Worm (Caenorhabditis elegans): ENCODE results near the gene irld-49.

The irld-49 gene

DNA sequence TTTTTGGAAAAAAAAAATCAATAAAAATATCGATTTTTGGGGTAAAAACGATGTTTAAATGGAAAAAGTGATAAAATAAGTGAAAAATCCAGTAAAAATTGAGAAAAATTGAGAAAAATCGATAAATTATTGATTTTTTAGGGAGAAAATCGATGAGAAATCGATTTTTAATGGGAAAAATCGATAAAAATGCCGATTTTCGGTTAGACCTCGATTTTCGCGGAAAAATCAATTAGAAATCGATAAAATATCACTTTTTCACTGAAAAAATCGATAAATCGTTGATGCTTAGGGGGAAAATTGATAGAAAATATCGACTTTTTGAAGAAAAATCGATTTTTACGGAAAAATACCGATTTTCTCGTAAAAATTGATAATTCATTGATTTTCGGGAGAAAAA is 42.8 kb upstream of the irld-49 start:
- TF ChIP-seq lin-54 (GFP tag; optimal IDR thresholded peaks at IDR 0.05), result no peak
- no peak for TF ChIP-seq C17E4.6 (GFP tag; IDR thresholded peaks at IDR 0.05)
- TF ChIP-seq mel-28 (tag; optimal IDR thresholded peaks at IDR 0.05; ENCODE audit: borderline replicate concordance), result no peak
- no peak for TF ChIP-seq dpff-1 (tag; optimal IDR thresholded peaks at IDR 0.05)
- no peak for TF ChIP-seq lin-40 (tag; optimal IDR thresholded peaks at IDR 0.05)
- no peak for TF ChIP-seq sdz-38 (tag; optimal IDR thresholded peaks at IDR 0.05)

DNA sequence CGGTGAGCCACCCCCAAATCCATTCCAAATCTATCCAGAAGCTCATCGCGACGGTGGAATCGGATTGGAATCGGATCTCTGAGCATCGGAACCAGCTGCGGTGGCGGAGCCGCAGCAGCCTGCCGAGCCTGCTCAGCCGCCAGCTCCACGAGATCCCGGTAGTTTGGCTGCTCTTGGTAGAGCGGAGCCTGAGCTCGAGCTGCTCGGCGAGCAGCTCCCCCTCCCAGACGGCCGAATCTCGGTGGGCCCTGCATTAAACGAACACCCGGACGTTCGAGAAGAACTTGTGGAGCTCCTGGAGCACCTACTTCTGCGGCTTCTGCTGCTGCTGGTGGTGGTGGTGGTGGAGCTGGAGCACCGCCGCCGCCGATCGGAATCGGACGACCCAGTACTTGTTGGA is 40.2 kb upstream of the irld-49 start:
- TF ChIP-seq ztf-25 (GFP tag; IDR thresholded peaks at IDR 0.05) (no peak), nhr-120 (GFP tag; IDR thresholded peaks at IDR 0.05) (no peak), ama-1 (optimal IDR thresholded peaks at IDR 0.05) (no peak), ama-1 (GFP tag; optimal IDR thresholded peaks at IDR 0.05) (no peak), ZK185.1 (tag; optimal IDR thresholded peaks at IDR 0.05; ENCODE audit: poor library complexity, severe bottlenecking) (no peak), egrh-3 (GFP tag; IDR thresholded peaks at IDR 0.05) (peak; percentile 97), hsf-1 (GFP tag; IDR thresholded peaks at IDR 0.05) (no peak), attf-3 (GFP tag; conservative IDR thresholded peaks at IDR 0.05) (no peak), K11D2.4 (GFP tag; IDR thresholded peaks at IDR 0.05) (no peak), zfh-2 (GFP tag; conservative IDR thresholded peaks at IDR 0.05) (peak; percentile 78; the same call in 1 of the 2 replicates)

DNA sequence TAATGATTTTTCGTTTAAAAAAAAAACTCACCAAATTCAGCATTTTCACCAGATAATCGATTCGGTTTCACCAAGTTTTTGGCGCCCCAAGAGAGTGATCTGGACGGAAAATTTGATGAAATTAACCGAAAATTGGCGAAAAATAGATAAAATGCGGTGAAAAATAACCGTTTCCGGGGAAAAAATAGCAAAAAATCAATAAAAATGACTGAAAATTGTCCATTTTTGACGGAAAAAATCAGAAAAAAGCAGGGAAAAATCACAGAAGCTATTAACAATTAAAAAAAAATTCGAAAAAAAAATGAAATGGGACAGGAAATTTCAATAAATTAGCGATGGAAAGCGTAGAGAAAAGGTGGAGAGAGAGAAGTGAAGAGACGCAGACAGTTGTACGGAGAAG is 30.5 kb upstream of the irld-49 start, which contains the start of gene ubc-15:
Gene ubc-15 (minus strand): TSS at position 101 of the 400 bp plus-strand sequence.
- no peak for TF ChIP-seq F57A8.1 (GFP tag; optimal IDR thresholded peaks at IDR 0.05)
- no peak for TF ChIP-seq K12H6.12 (tag; optimal IDR thresholded peaks at IDR 0.05)
- TF ChIP-seq mxl-1 (tag; optimal IDR thresholded peaks at IDR 0.05), result no peak
- TF ChIP-seq lsy-27 (tag; optimal IDR thresholded peaks at IDR 0.05; ENCODE audit: borderline replicate concordance, insufficient read depth), result no peak
- TF ChIP-seq hmg-1.2 (GFP tag; IDR thresholded peaks at IDR 0.05), result peak; percentile 15; the same call in 1 of the 2 replicates
- TF ChIP-seq lin-35 (GFP tag; optimal IDR thresholded peaks at IDR 0.05), result no peak
- no peak for TF ChIP-seq B0019.2 (GFP tag; conservative IDR thresholded peaks at IDR 0.05)
- peak; percentile 37 for TF ChIP-seq atf-7 (tag; optimal IDR thresholded peaks at IDR 0.05)

DNA sequence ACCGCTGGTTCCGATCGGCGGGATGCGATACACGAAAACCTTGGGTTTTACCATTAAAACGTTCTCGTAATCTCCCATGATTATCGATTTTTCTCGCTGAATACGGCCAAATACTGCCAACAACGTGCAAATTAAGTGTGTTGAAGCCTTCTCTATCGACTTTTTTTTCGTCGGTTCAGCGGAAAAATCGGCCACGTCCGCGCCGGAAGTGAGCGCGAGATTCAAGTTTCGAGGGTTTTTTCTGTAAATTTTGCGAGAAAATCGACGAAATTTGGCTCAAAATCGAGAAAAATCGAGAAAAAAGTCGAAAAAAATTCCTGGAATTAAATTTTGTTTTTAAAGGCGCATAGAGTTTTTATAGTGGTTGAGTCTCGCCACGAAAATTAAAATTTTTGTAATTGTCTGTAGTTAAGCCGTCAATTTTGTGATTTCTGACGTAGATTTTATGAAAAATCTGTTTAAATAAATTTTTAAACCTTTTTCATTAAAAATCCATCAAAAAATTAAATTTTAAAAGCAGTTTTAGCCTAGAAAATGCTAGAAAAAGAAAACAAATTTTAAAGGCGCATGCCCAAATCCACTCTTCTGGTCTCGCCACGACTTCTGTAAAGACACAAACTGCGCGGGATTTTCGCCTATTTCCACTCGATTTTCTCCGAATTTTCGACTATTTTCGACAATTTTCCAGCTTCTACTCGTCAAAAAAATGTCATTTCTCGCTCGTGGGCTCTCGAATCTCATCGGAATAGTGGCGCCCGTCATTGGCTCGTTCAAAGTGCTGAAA is 24.7 kb upstream of the irld-49 start, which contains the start of the genes ncap-1 and Y110A2AR.1:
Gene ncap-1 (minus strand): TSS at position 241 of the 784 bp plus-strand sequence.
Gene Y110A2AR.1 (plus strand): TSS at position 637 of the 784 bp plus-strand sequence.
- peak; percentile 25; the same call in 1 of the 2 replicates for TF ChIP-seq hmg-1.2 (GFP tag; IDR thresholded peaks at IDR 0.05)
- no peak for TF ChIP-seq tbx-9 (tag; optimal IDR thresholded peaks at IDR 0.05; ENCODE audit: borderline replicate concordance)
- peak; percentile 86 for TF ChIP-seq D2030.7 (GFP tag; IDR thresholded peaks at IDR 0.05)
- TF ChIP-seq ceh-91 (GFP tag; IDR thresholded peaks at IDR 0.05), result peak; percentile 87
- TF ChIP-seq snpc-1.1 (tag; optimal IDR thresholded peaks at IDR 0.05; ENCODE audit: insufficient read depth), result peak; percentile 4
- TF ChIP-seq tbp1 (GFP tag; optimal IDR thresholded peaks at IDR 0.05), result peak; percentile 28
- TF ChIP-seq athp-1 (tag; optimal IDR thresholded peaks at IDR 0.05), result peak; percentile 16
- no peak for TF ChIP-seq madf-3 (GFP tag; IDR thresholded peaks at IDR 0.05)
- peak; percentile 58 for TF ChIP-seq lin-54 (GFP tag; optimal IDR thresholded peaks at IDR 0.05)
- TF ChIP-seq efl-1 (GFP tag; optimal IDR thresholded peaks at IDR 0.05), result peak; percentile 87
- TF ChIP-seq Y67H2A.10 (GFP tag; conservative IDR thresholded peaks at IDR 0.05), result no peak
- peak; percentile 99 for TF ChIP-seq F33H1.4 (GFP tag; IDR thresholded peaks at IDR 0.05)
- TF ChIP-seq unc-130 (GFP tag; optimal IDR thresholded peaks at IDR 0.05), result peak; percentile 45
- TF ChIP-seq let-607 (tag; optimal IDR thresholded peaks at IDR 0.05), result no peak
- peak; percentile 93 for TF ChIP-seq madf-6 (GFP tag; IDR thresholded peaks at IDR 0.05)
- no peak for TF ChIP-seq zfh-2 (GFP tag; conservative IDR thresholded peaks at IDR 0.05)
- TF ChIP-seq tlf-1 (GFP tag; optimal IDR thresholded peaks at IDR 0.05), result no peak
- no peak for TF ChIP-seq die-1 (tag; optimal IDR thresholded peaks at IDR 0.05)
- no peak for TF ChIP-seq nhr-179 (tag; optimal IDR thresholded peaks at IDR 0.05)
- no peak for TF ChIP-seq lin-40 (tag; optimal IDR thresholded peaks at IDR 0.05)
- TF ChIP-seq hlh-26 (GFP tag; conservative IDR thresholded peaks at IDR 0.05), result no peak
- no peak for TF ChIP-seq hsf-1 (GFP tag; IDR thresholded peaks at IDR 0.05)
- no peak for TF ChIP-seq zim-3 (tag; optimal IDR thresholded peaks at IDR 0.05)
